Fruit fly (Drosophila melanogaster): Measurements from ENCODE around the gene ncd.

ncd gene

DNA sequence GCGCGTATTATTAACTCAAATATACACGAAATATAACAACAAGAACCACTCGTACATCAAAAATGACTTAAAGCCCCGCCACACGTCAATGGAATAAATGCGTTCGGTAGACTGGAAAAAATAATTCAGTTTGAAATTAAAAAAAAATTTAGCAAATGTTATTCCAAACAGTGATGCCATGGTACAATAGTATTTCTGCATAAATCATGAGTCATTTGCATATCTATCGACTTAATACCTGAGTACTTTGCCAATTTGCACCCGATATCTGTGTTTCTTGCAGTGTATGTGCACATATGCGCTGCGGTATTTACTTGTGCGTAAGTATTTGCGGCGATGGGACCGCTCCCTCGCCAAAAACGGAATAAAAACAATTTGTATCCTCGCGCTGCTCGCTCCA is 43.8 kb downstream of the ncd start (continued):
- no peak for TF ChIP-seq vfl (GFP tag; optimal IDR thresholded peaks at IDR 0.05)
- no peak for TF ChIP-seq CG10959 (GFP tag; IDR thresholded peaks at IDR 0.05)
- TF ChIP-seq D19A (tag; optimal IDR thresholded peaks at IDR 0.05) = no peak
- TF ChIP-seq vnd (GFP tag; IDR thresholded peaks at IDR 0.05; ENCODE audit: partially characterized antibody) = no peak
- TF ChIP-seq YL-1 (GFP tag; optimal IDR thresholded peaks at IDR 0.05) = no peak
- no peak for TF ChIP-seq Ravus (GFP tag; IDR thresholded peaks at IDR 0.05)
- TF ChIP-seq pzg (GFP tag; optimal IDR thresholded peaks at IDR 0.05) = no peak
- no peak for TF ChIP-seq twi (tag; optimal IDR thresholded peaks at IDR 0.05)
- no peak for TF ChIP-seq crp (GFP tag; optimal IDR thresholded peaks at IDR 0.05)
- TF ChIP-seq Sox102F (GFP tag; optimal IDR thresholded peaks at IDR 0.05) = peak; percentile 54
- TF ChIP-seq ERR (GFP tag; optimal IDR thresholded peaks at IDR 0.05) = no peak
- no peak for TF ChIP-seq CG16779 (GFP tag; IDR thresholded peaks at IDR 0.05)
- no peak for TF ChIP-seq Gsc (GFP tag; IDR thresholded peaks at IDR 0.05)
- TF ChIP-seq Deaf1 (tag; optimal IDR thresholded peaks at IDR 0.05) = no peak
- TF ChIP-seq NK7.1 (GFP tag; optimal IDR thresholded peaks at IDR 0.05) = no peak
- no peak for TF ChIP-seq ato (GFP tag; IDR thresholded peaks at IDR 0.05; ENCODE audit: partially characterized antibody)
- TF ChIP-seq her (GFP tag; optimal IDR thresholded peaks at IDR 0.05) = no peak
- peak; percentile 34 for TF ChIP-seq ab (GFP tag; optimal IDR thresholded peaks at IDR 0.05)
- 0 out of 3 replicates have a peak, but pooled peaks have one; percentile 41 for TF ChIP-seq Mrtf (GFP tag; IDR thresholded peaks at IDR 0.05)
- no peak for TF ChIP-seq CG15601 (tag; optimal IDR thresholded peaks at IDR 0.05)
- no peak for TF ChIP-seq Elba2 (GFP tag; optimal IDR thresholded peaks at IDR 0.05)
- peak; percentile 17 for TF ChIP-seq repo (GFP tag; optimal IDR thresholded peaks at IDR 0.05)
- TF ChIP-seq Hr39 (optimal IDR thresholded peaks at IDR 0.05) = no peak
- no peak for TF ChIP-seq salm (tag; optimal IDR thresholded peaks at IDR 0.05)
- TF ChIP-seq CG15514 (GFP tag; optimal IDR thresholded peaks at IDR 0.05) = no peak
- no peak for TF ChIP-seq gcm2 (GFP tag; optimal IDR thresholded peaks at IDR 0.05)
- TF ChIP-seq CG12071 (GFP tag; optimal IDR thresholded peaks at IDR 0.05) = no peak
- TF ChIP-seq peb (GFP tag; IDR thresholded peaks at IDR 0.05) = no peak
- no peak for TF ChIP-seq CG31388 (GFP tag; optimal IDR thresholded peaks at IDR 0.05)
- 0 out of 3 replicates have a peak, but pooled peaks have one; percentile 37 for TF ChIP-seq CG11695 (GFP tag; IDR thresholded peaks at IDR 0.05)
- TF ChIP-seq klu (GFP tag; IDR thresholded peaks at IDR 0.05) = no peak
- no peak for TF ChIP-seq CG12299 (tag; optimal IDR thresholded peaks at IDR 0.05)
- TF ChIP-seq bigmax (GFP tag; optimal IDR thresholded peaks at IDR 0.05) = no peak
- TF ChIP-seq Atf6 (GFP tag; IDR thresholded peaks at IDR 0.05) = no peak
- peak; percentile 26 to 47 for TF ChIP-seq chif (GFP tag; optimal IDR thresholded peaks at IDR 0.05)
- TF ChIP-seq CG15479 (GFP tag; optimal IDR thresholded peaks at IDR 0.05) = no peak
- TF ChIP-seq CG11093 (GFP tag; IDR thresholded peaks at IDR 0.05) = no peak
- TF ChIP-seq Adf1 (GFP tag; IDR thresholded peaks at IDR 0.05) = no peak
- TF ChIP-seq chinmo (GFP tag; IDR thresholded peaks at IDR 0.05; ENCODE audit: partially characterized antibody) = no peak
- peak; percentile 52; the same call in 1 of the 2 replicates for TF ChIP-seq Ptx1 (GFP tag; IDR thresholded peaks at IDR 0.05)
- no peak for TF ChIP-seq trem (tag; optimal IDR thresholded peaks at IDR 0.05)
- no peak for TF ChIP-seq MBD-R2 (GFP tag; IDR thresholded peaks at IDR 0.05)
- no peak for TF ChIP-seq CG13296 (GFP tag; optimal IDR thresholded peaks at IDR 0.05)
- TF ChIP-seq Ets65A (GFP tag) = peak; percentile 1
- TF ChIP-seq Blimp-1 (GFP tag; optimal IDR thresholded peaks at IDR 0.05) = peak; percentile 39
- TF ChIP-seq unc-4 (GFP tag; IDR thresholded peaks at IDR 0.05; ENCODE audit: partially characterized antibody) = no peak
- peak; percentile 19 for TF ChIP-seq Oli (tag; optimal IDR thresholded peaks at IDR 0.05)
- no peak for TF ChIP-seq CG14860 (GFP tag; IDR thresholded peaks at IDR 0.05; ENCODE audit: partially characterized antibody)
- no peak for TF ChIP-seq sr (GFP tag; IDR thresholded peaks at IDR 0.05)
- no peak for TF ChIP-seq Dek (tag; optimal IDR thresholded peaks at IDR 0.05)
- no peak for TF ChIP-seq jigr1 (GFP tag; IDR thresholded peaks at IDR 0.05)
- no peak for TF ChIP-seq MESR4 (GFP tag; optimal IDR thresholded peaks at IDR 0.05)

Data from whole organism, embryonic.